Fruit fly (Drosophila melanogaster): ENCODE results near the gene CG32756.
A peak's percentile ranks its signal among the peaks of the same experiment; 100 is the strongest.

Gene CG32756

dm6 chrX:5983390-5983789 lies 37.9 kb downstream of the CG32756 start (continued):
- peak; percentile 25 for TF ChIP-seq Med (GFP tag)
- no peak for TF ChIP-seq br (optimal IDR thresholded peaks at IDR 0.05)
- TF ChIP-seq zfh2 (GFP tag; optimal IDR thresholded peaks at IDR 0.05) = no peak
- TF ChIP-seq Fer3 (tag; optimal IDR thresholded peaks at IDR 0.05) = no peak
- TF ChIP-seq Dfd (GFP tag; optimal IDR thresholded peaks at IDR 0.05) = no peak
- TF ChIP-seq Nf-YC (tag; optimal IDR thresholded peaks at IDR 0.05) = no peak
- 0 out of 2 replicates have a peak, but pooled peaks have one; percentile 11 for TF ChIP-seq lmd (GFP tag; IDR thresholded peaks at IDR 0.05)
- no peak for TF ChIP-seq CG3726 (GFP tag; IDR thresholded peaks at IDR 0.05)
- no peak for TF ChIP-seq CG8478 (optimal IDR thresholded peaks at IDR 0.05)
- no peak for TF ChIP-seq CG13296 (GFP tag; optimal IDR thresholded peaks at IDR 0.05)
- no peak for TF ChIP-seq CG15514 (GFP tag; optimal IDR thresholded peaks at IDR 0.05)
- TF ChIP-seq Dbx (GFP tag; IDR thresholded peaks at IDR 0.05) = no peak
- TF ChIP-seq NK7.1 (GFP tag; optimal IDR thresholded peaks at IDR 0.05) = no peak
- no peak for TF ChIP-seq Sry-β (GFP tag; optimal IDR thresholded peaks at IDR 0.05)
- TF ChIP-seq CG4360 (GFP tag; IDR thresholded peaks at IDR 0.05) = no peak
- peak; percentile 4 for TF ChIP-seq nmo (GFP tag; optimal IDR thresholded peaks at IDR 0.05)
- TF ChIP-seq Elba2 (GFP tag; optimal IDR thresholded peaks at IDR 0.05) = no peak
- no peak for TF ChIP-seq lbe (GFP tag; optimal IDR thresholded peaks at IDR 0.05)
- no peak for TF ChIP-seq CG18599 (GFP tag; optimal IDR thresholded peaks at IDR 0.05)
- TF ChIP-seq CG8388 (GFP tag; optimal IDR thresholded peaks at IDR 0.05) = no peak
- TF ChIP-seq Nf-YB (GFP tag; optimal IDR thresholded peaks at IDR 0.05) = no peak
- no peak for TF ChIP-seq C15 (GFP tag; IDR thresholded peaks at IDR 0.05)
- no peak for TF ChIP-seq dmrt11E (tag; optimal IDR thresholded peaks at IDR 0.05)
- no peak for TF ChIP-seq zen (tag; optimal IDR thresholded peaks at IDR 0.05)
- TF ChIP-seq CG7271 (tag; optimal IDR thresholded peaks at IDR 0.05) = no peak
- no peak for TF ChIP-seq CG31224 (GFP tag; IDR thresholded peaks at IDR 0.05)
- peak; percentile 30 for TF ChIP-seq CG2712 (tag; optimal IDR thresholded peaks at IDR 0.05)
- no peak for TF ChIP-seq CG7987 (GFP tag; optimal IDR thresholded peaks at IDR 0.05)
- no peak for TF ChIP-seq CG9437 (GFP tag; optimal IDR thresholded peaks at IDR 0.05)
- TF ChIP-seq vvl (GFP tag; IDR thresholded peaks at IDR 0.05) = peak; percentile 52; the same call in 1 of the 2 replicates
- no peak for TF ChIP-seq Vsx1 (GFP tag; optimal IDR thresholded peaks at IDR 0.05)
- peak; percentile 63 for TF ChIP-seq CG18476 (GFP tag; optimal IDR thresholded peaks at IDR 0.05)
- TF ChIP-seq dpn (GFP tag; optimal IDR thresholded peaks at IDR 0.05) = no peak
- TF ChIP-seq Mrtf (GFP tag; IDR thresholded peaks at IDR 0.05) = 0 out of 3 replicates have a peak, but pooled peaks have one; percentile 24
- no peak for TF ChIP-seq Six4 (GFP tag; optimal IDR thresholded peaks at IDR 0.05)
- TF ChIP-seq ttk (GFP tag; IDR thresholded peaks at IDR 0.05) = 0 out of 2 replicates have a peak, but pooled peaks have one; percentile 18
- TF ChIP-seq ATbp (GFP tag; optimal IDR thresholded peaks at IDR 0.05) = peak; percentile 21
- TF ChIP-seq CG8281 (tag; optimal IDR thresholded peaks at IDR 0.05) = no peak
- TF ChIP-seq CG3995 (GFP tag; optimal IDR thresholded peaks at IDR 0.05) = no peak
- TF ChIP-seq CG17802 (tag; optimal IDR thresholded peaks at IDR 0.05) = no peak
- TF ChIP-seq z (GFP tag; IDR thresholded peaks at IDR 0.05) = no peak
- TF ChIP-seq CG12071 (GFP tag; optimal IDR thresholded peaks at IDR 0.05) = no peak
- TF ChIP-seq Meics (GFP tag; optimal IDR thresholded peaks at IDR 0.05) = no peak
- no peak for TF ChIP-seq Ets97D (GFP tag; optimal IDR thresholded peaks at IDR 0.05)
- no peak for TF ChIP-seq Hsf (GFP tag; optimal IDR thresholded peaks at IDR 0.05)
- TF ChIP-seq CG17361 (GFP tag; IDR thresholded peaks at IDR 0.05) = 0 out of 3 replicates have a peak, but pooled peaks have one; percentile 19
- TF ChIP-seq sens (GFP tag) = peak; percentile 73
- TF ChIP-seq CG18262 (tag; optimal IDR thresholded peaks at IDR 0.05) = peak; percentile 16
- peak; percentile 19 for TF ChIP-seq CG7839 (tag; optimal IDR thresholded peaks at IDR 0.05)
- no peak for TF ChIP-seq Taf1 (GFP tag; IDR thresholded peaks at IDR 0.05)
- no peak for TF ChIP-seq MTF-1 (GFP tag; optimal IDR thresholded peaks at IDR 0.05; ENCODE audit: borderline replicate concordance)
- TF ChIP-seq Adf1 (GFP tag; IDR thresholded peaks at IDR 0.05) = no peak
